Worm (Caenorhabditis elegans): Measurements from ENCODE around the gene Y110A2AL.10.

DNA sequence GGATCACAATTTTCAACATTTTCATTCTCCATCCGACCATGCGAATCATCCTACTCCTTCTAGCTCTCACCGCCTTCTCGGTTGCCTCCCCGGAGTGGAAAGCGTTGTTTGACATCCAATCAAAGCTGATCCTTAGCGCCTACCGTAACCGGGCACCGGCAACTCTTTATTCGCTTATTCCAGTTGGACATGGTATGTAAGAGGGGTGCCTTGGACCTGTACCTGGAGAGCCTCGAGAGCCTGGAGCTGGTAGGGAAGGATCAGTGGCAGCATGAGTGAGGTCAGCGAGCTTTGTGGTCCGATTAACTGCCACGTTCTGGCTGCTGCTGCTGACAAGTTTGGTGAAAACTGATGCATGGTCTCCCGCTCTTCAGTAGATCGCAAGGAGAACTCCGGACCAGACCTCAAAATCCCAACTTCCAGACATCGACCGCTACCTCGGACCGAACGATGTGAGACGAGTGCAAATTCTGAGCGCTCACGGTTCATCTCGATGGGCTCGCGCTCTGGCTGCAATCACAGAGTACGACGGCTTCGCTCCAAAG, 43.8 kb downstream of the Y110A2AL.10 start, which contains the start of gene K12H6.8:
- TF ChIP-seq him-1 (tag; optimal IDR thresholded peaks at IDR 0.05) (no peak), W03F9.2 (tag; optimal IDR thresholded peaks at IDR 0.05) (no peak), dao-5 (tag; optimal IDR thresholded peaks at IDR 0.05) (no peak)

Measured in whole organism, L4/young adult.